Worm (Caenorhabditis elegans): ENCODE results near the gene Y51B9A.7.

The Y51B9A.7 gene

ce11 chrII:9398370-9398901, 1.4 kb upstream of the Y51B9A.7 start, which contains the start of the genes Y51B9A.14 and Y51B9A.8:
Gene Y51B9A.14 (minus strand): TSS chrII:9398470.
Gene Y51B9A.8 (plus strand): TSS chrII:9398851.
- TF ChIP-seq skn-1 (tag; optimal IDR thresholded peaks at IDR 0.05) (no peak), nhr-129 (tag; optimal IDR thresholded peaks at IDR 0.05) (no peak), unc-55 (GFP tag; optimal IDR thresholded peaks at IDR 0.05) (no peak), sma-9 (GFP tag; optimal IDR thresholded peaks at IDR 0.05) (no peak), sma-9 (tag; optimal IDR thresholded peaks at IDR 0.05) (no peak), ztf-4 (tag; optimal IDR thresholded peaks at IDR 0.05) (no peak), C34F6.9 (tag; optimal IDR thresholded peaks at IDR 0.05) (no peak), alr-1 (tag; optimal IDR thresholded peaks at IDR 0.05) (no peak), nhr-77 (tag; optimal IDR thresholded peaks at IDR 0.05) (no peak), peb-1 (tag; optimal IDR thresholded peaks at IDR 0.05) (no peak)

DNA sequence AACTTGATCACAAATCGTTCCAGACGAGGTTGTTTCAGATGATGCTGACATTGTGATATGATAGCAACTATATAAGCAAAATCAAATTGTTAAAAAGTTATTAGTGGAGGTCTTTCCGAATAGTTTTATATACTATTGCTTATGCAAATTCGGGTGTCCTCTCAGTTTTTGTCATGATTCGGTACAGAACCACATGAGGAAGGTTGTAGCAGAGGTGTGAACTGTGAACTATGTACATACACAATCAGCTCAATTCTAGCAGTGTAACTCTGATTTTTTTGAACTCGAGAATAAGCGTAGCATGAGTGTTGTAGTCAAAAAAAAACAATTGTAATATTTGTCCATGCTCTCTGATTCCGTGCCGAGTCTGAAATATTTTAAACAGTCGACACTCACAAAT, 3.2 kb downstream of the Y51B9A.7 start, which contains the start of gene Y51B9A.6:
Y51B9A.6 (minus strand) TSS at position 101 of the 400 bp plus-strand sequence.
- TF ChIP-seq nhr-237 (tag; optimal IDR thresholded peaks at IDR 0.05) = no peak
- TF ChIP-seq unc-55 (GFP tag; optimal IDR thresholded peaks at IDR 0.05) = no peak
- no peak for TF ChIP-seq nhr-129 (tag; optimal IDR thresholded peaks at IDR 0.05)
- TF ChIP-seq gmeb-1 (tag; optimal IDR thresholded peaks at IDR 0.05) = no peak
- TF ChIP-seq R02D3.7 (tag; optimal IDR thresholded peaks at IDR 0.05) = no peak
- TF ChIP-seq dmd-4 (tag; optimal IDR thresholded peaks at IDR 0.05) = no peak
- no peak for TF ChIP-seq Y55F3AM.14 (GFP tag; optimal IDR thresholded peaks at IDR 0.05)

ce11 chrII:9403846-9404245, 4.0 kb downstream of the Y51B9A.7 start, which contains the start of gene Y51B9A.5:
Gene Y51B9A.5 (plus strand): TSS chrII:9404146.
- TF ChIP-seq ZK546.5 (tag; optimal IDR thresholded peaks at IDR 0.05) (no peak), nhr-12 (tag; optimal IDR thresholded peaks at IDR 0.05) (no peak), ztf-11 (tag; optimal IDR thresholded peaks at IDR 0.05) (no peak), nhr-129 (tag; optimal IDR thresholded peaks at IDR 0.05) (no peak), F13H6.1 (tag; optimal IDR thresholded peaks at IDR 0.05) (no peak), snpc-4 (tag; optimal IDR thresholded peaks at IDR 0.05) (no peak), mbf-1 (tag; optimal IDR thresholded peaks at IDR 0.05) (no peak), elt-3 (tag; optimal IDR thresholded peaks at IDR 0.05) (no peak), ztf-4 (tag; optimal IDR thresholded peaks at IDR 0.05) (no peak), ceh-82 (tag; optimal IDR thresholded peaks at IDR 0.05) (no peak), gmeb-1 (tag; optimal IDR thresholded peaks at IDR 0.05) (no peak), nhr-6 (tag; optimal IDR thresholded peaks at IDR 0.05) (no peak), mab-5 (tag; optimal IDR thresholded peaks at IDR 0.05) (no peak), alr-1 (tag; optimal IDR thresholded peaks at IDR 0.05) (no peak), sem-4 (tag; optimal IDR thresholded peaks at IDR 0.05) (no peak), peb-1 (tag; optimal IDR thresholded peaks at IDR 0.05) (no peak), R02D3.7 (tag; optimal IDR thresholded peaks at IDR 0.05) (no peak)

DNA sequence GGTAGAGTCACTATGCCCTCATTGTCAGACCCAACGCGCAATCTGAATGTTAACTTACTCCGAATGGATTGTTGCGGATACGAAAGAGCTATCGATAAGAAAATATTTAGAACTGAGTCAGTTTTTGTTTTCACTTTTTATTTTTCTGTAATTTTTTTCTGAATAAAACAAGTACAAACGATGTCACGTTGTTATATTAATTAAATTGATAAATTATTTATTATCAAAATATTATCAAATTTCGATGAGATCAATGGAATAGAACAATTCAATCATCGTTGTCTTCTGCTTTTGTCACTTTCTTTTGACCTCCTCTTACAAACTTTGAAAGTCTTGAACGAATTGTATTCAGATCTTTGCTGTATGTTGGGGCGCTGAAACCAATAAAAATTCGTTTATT, 7.2 kb downstream of the Y51B9A.7 start, which contains the start of gene mpz-6:
mpz-6 (minus strand) TSS at position 101 of the 400 bp plus-strand sequence.
- TF ChIP-seq snpc-4 (tag; optimal IDR thresholded peaks at IDR 0.05) (no peak), R02D3.7 (tag; optimal IDR thresholded peaks at IDR 0.05) (no peak), nhr-25 (tag; optimal IDR thresholded peaks at IDR 0.05) (no peak), lin-39 (tag; optimal IDR thresholded peaks at IDR 0.05) (no peak)

DNA sequence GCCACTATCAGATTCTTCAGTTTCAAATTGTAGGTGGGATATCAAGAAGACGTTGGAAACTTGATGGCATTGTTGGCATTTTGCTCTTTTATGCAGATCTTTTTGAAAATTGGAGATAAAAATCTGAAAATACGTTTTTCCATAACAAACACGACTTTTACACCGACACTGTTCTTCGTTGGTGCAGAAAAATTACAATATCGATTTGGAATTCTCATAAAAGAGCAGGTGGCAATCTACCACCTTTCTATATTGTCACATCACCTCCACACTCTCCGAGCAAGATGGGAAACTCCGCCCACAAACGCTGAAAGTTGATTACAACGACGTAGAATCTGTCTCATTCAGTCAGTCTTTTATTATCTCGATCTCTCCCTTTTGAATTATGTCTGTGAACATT, 7.6 kb downstream of the Y51B9A.7 start, which contains the start of gene arrd-2:
arrd-2 (plus strand) TSS at position 301 of the 400 bp plus-strand sequence.
- no peak for TF ChIP-seq elt-1 (tag; optimal IDR thresholded peaks at IDR 0.05)
- TF ChIP-seq aly-2 (tag; optimal IDR thresholded peaks at IDR 0.05) = no peak

DNA sequence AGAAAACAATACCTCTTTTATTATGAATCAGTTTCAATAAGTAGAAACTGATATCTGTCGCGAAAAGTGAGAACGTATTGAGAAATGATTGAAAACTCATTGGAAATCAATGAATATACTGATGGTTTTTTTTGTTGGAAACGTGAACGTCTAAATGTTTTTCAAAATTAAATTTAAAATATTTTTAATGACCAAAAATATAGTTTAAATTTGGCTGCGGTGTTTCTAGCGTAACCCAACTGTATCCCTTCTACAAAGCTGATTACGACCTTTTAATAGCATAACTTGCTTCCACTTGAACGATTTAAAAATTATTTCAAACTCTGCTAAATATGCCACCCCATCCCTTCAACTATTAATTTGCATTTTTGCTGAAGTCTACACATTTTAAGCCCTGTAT, 11.7 kb downstream of the Y51B9A.7 start, which contains the start of gene M176.9:
M176.9 (minus strand) TSS at position 101 of the 400 bp plus-strand sequence.
- no peak for TF ChIP-seq nhr-11 (tag; optimal IDR thresholded peaks at IDR 0.05)
- TF ChIP-seq aly-2 (tag; optimal IDR thresholded peaks at IDR 0.05) = no peak
- no peak for TF ChIP-seq ztf-11 (tag; optimal IDR thresholded peaks at IDR 0.05)
- TF ChIP-seq unc-39 (tag; optimal IDR thresholded peaks at IDR 0.05) = no peak
- TF ChIP-seq mbf-1 (tag; optimal IDR thresholded peaks at IDR 0.05) = no peak
- TF ChIP-seq lin-39 (tag; optimal IDR thresholded peaks at IDR 0.05) = no peak
- no peak for TF ChIP-seq ZK546.5 (tag; optimal IDR thresholded peaks at IDR 0.05)
- no peak for TF ChIP-seq alr-1 (tag; optimal IDR thresholded peaks at IDR 0.05)
- no peak for TF ChIP-seq unc-55 (GFP tag; optimal IDR thresholded peaks at IDR 0.05)
- no peak for TF ChIP-seq zag-1 (tag; optimal IDR thresholded peaks at IDR 0.05)
- TF ChIP-seq nhr-25 (tag; optimal IDR thresholded peaks at IDR 0.05) = no peak
- TF ChIP-seq ceh-16 (tag; optimal IDR thresholded peaks at IDR 0.05) = no peak
- TF ChIP-seq lin-11 (tag; optimal IDR thresholded peaks at IDR 0.05) = no peak
- no peak for TF ChIP-seq elt-3 (tag; optimal IDR thresholded peaks at IDR 0.05)
- TF ChIP-seq F13H6.1 (tag; optimal IDR thresholded peaks at IDR 0.05) = no peak
- no peak for TF ChIP-seq ztf-1 (GFP tag; conservative IDR thresholded peaks at IDR 0.05)
- TF ChIP-seq sma-9 (GFP tag; optimal IDR thresholded peaks at IDR 0.05) = no peak
- no peak for TF ChIP-seq sma-9 (tag; optimal IDR thresholded peaks at IDR 0.05)
- no peak for TF ChIP-seq C34F6.9 (tag; optimal IDR thresholded peaks at IDR 0.05)
- no peak for TF ChIP-seq lin-13 (GFP tag; optimal IDR thresholded peaks at IDR 0.05)
